Fruit fly (Drosophila melanogaster): ENCODE results near the gene CG32284.

CG32284 gene

DNA sequence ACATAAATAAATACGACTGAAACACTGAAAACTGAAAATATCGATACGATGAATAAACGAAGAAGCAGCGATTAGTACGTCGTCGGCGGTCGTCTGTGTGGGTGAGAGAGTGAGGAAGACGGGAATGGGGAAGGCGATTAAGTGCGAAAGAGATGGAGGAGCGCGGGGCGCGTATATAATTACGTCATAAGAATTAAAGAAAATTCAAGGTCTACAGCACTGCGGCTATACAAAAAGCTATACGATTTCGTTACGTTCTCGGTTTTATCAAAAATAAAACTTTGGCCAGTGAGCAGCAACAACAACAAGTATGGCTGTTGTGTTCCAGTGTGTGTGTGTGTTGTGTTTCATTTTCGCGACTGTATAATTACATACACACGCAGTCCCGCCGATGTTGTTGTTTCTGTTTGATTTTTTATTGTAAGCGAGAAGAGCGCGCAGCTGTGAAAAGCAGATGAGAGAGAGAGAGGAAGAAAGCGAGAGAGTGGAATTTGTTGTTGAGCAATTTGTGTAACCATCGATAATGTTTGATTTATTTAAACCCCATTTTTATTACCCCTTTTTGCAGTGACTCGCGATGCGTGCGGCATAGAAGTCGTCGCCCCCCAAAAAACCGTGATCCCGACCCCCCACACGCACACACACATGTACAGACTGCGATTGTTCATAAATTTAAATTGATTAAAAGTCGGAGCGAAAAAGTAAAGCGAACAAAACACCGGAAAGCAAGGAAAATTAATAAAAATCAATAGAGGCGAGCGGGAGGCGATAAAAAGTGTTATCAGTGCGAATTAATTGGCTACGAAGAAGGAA, 37.2 kb upstream of the CG32284 start (continued):
- no peak for TF ChIP-seq bowl (GFP tag; IDR thresholded peaks at IDR 0.05)
- TF ChIP-seq Optix (GFP tag; IDR thresholded peaks at IDR 0.05): no peak
- TF ChIP-seq Dek (tag; optimal IDR thresholded peaks at IDR 0.05): no peak
- TF ChIP-seq lbe (GFP tag; optimal IDR thresholded peaks at IDR 0.05): no peak
- no peak for TF ChIP-seq tgo (GFP tag; IDR thresholded peaks at IDR 0.05)
- TF ChIP-seq Dp (GFP tag; optimal IDR thresholded peaks at IDR 0.05): no peak
- no peak for TF ChIP-seq ac (GFP tag; optimal IDR thresholded peaks at IDR 0.05)
- no peak for TF ChIP-seq aop (GFP tag; IDR thresholded peaks at IDR 0.05)
- no peak for TF ChIP-seq Opbp (GFP tag; IDR thresholded peaks at IDR 0.05; ENCODE audit: partially characterized antibody)
- TF ChIP-seq H2.0 (GFP tag; IDR thresholded peaks at IDR 0.05): no peak
- no peak for TF ChIP-seq z (GFP tag; IDR thresholded peaks at IDR 0.05)
- no peak for TF ChIP-seq CG10209 (GFP tag; optimal IDR thresholded peaks at IDR 0.05)
- TF ChIP-seq sna (GFP tag; IDR thresholded peaks at IDR 0.05; ENCODE audit: partially characterized antibody): no peak
- TF ChIP-seq CG17612 (GFP tag; IDR thresholded peaks at IDR 0.05): no peak
- no peak for TF ChIP-seq CG11723 (GFP tag; optimal IDR thresholded peaks at IDR 0.05)
- no peak for TF ChIP-seq gce (GFP tag; IDR thresholded peaks at IDR 0.05)
- no peak for TF ChIP-seq fd64A (GFP tag; optimal IDR thresholded peaks at IDR 0.05)
- TF ChIP-seq chn (GFP tag; optimal IDR thresholded peaks at IDR 0.05): no peak
- no peak for TF ChIP-seq Usf (GFP tag; optimal IDR thresholded peaks at IDR 0.05)
- no peak for TF ChIP-seq CG14014 (GFP tag; IDR thresholded peaks at IDR 0.05)
- TF ChIP-seq wor (GFP tag; IDR thresholded peaks at IDR 0.05): no peak
- TF ChIP-seq repo (GFP tag; optimal IDR thresholded peaks at IDR 0.05): no peak
- TF ChIP-seq HLH4C (GFP tag; IDR thresholded peaks at IDR 0.05; ENCODE audit: partially characterized antibody): no peak
- TF ChIP-seq Hmr (GFP tag; optimal IDR thresholded peaks at IDR 0.05): no peak
- no peak for TF ChIP-seq Rx (GFP tag; IDR thresholded peaks at IDR 0.05)
- TF ChIP-seq Antp (GFP tag; optimal IDR thresholded peaks at IDR 0.05): no peak
- no peak; the same call in 2 of the 3 replicates for TF ChIP-seq knrl (GFP tag; IDR thresholded peaks at IDR 0.05; ENCODE audit: partially characterized antibody)
- TF ChIP-seq CG11247 (GFP tag; IDR thresholded peaks at IDR 0.05): no peak
- no peak for TF ChIP-seq CG31365 (tag; optimal IDR thresholded peaks at IDR 0.05)
- peak; percentile 16 for TF ChIP-seq HHEX (GFP tag; optimal IDR thresholded peaks at IDR 0.05)
- TF ChIP-seq CG10147 (GFP tag; optimal IDR thresholded peaks at IDR 0.05): peak; percentile 19
- no peak for TF ChIP-seq grau (tag; optimal IDR thresholded peaks at IDR 0.05)
- TF ChIP-seq ERR (GFP tag; optimal IDR thresholded peaks at IDR 0.05): no peak
- TF ChIP-seq sens-2 (GFP tag; IDR thresholded peaks at IDR 0.05): no peak
- TF ChIP-seq al (GFP tag; IDR thresholded peaks at IDR 0.05): no peak
- no peak for TF ChIP-seq CG2889 (GFP tag; IDR thresholded peaks at IDR 0.05)
- no peak for TF ChIP-seq CG17568 (GFP tag; optimal IDR thresholded peaks at IDR 0.05)
- peak; percentile 45 for TF ChIP-seq CG4328 (GFP tag; optimal IDR thresholded peaks at IDR 0.05)
- no peak for TF ChIP-seq ato (GFP tag; IDR thresholded peaks at IDR 0.05; ENCODE audit: partially characterized antibody)
- TF ChIP-seq Meics (GFP tag; optimal IDR thresholded peaks at IDR 0.05): peak; percentile 76
- no peak for TF ChIP-seq ab (GFP tag; optimal IDR thresholded peaks at IDR 0.05)
- no peak; the same call in 2 of the 3 replicates for TF ChIP-seq zen2 (GFP tag; IDR thresholded peaks at IDR 0.05; ENCODE audit: partially characterized antibody)
- no peak for TF ChIP-seq oc (tag; optimal IDR thresholded peaks at IDR 0.05)
- TF ChIP-seq hbn (GFP tag; IDR thresholded peaks at IDR 0.05; ENCODE audit: partially characterized antibody): no peak
- no peak for TF ChIP-seq scrt (GFP tag; optimal IDR thresholded peaks at IDR 0.05)
- no peak for TF ChIP-seq NFAT (GFP tag; IDR thresholded peaks at IDR 0.05)
- TF ChIP-seq schlank (tag; optimal IDR thresholded peaks at IDR 0.05): no peak
- TF ChIP-seq peb (GFP tag; IDR thresholded peaks at IDR 0.05): no peak
- no peak for TF ChIP-seq CG2116 (GFP tag; optimal IDR thresholded peaks at IDR 0.05)
- peak; percentile 99 for TF ChIP-seq BtbVII (GFP tag; optimal IDR thresholded peaks at IDR 0.05)

All from whole organism, embryonic.